ENCODE assay signal across 1 worm cellular context in the genomic region with DNA sequence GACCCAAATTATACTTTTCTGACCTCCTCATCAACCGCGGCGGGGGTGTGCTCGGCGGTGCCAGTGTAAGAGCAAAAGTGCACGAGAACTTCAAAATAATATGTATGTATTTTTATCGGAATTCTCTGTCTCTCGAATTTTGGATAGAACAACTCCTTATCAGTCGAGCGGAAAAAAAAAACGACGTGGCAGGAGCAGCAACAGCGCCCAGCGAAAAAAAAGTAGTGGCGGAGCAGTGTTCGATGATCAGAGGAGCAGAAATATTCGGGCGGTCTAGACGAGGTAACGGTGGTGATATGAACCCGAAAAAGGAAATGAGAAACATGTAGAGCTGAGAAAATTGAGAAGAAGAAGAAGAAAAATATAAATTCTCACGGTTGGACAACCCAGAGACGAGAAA.
A peak's percentile ranks its signal among the peaks of the same experiment; 100 is the strongest.
TF ChIP-seq lines count a peak whose summit lies in the region.

No protein-coding gene starts in this region.

TF ChIP-seq in whole organism, L4 larva, 104 proteins besides CTCF, POLR2A, EP300 and RAD21 (continued from another document):
- peak; percentile 47 for TF ChIP-seq nhr-28 (tag; optimal IDR thresholded peaks at IDR 0.05; lab: Kevin White, UChicago)
- TF ChIP-seq mxl-2 (GFP tag; conservative IDR thresholded peaks at IDR 0.05; lab: Robert Waterston, UW), result no peak
- no peak for TF ChIP-seq hlh-30 (tag; optimal IDR thresholded peaks at IDR 0.05; lab: Kevin White, UChicago; ENCODE audit: insufficient read depth)
